Worm (Caenorhabditis elegans) whole organism, L4 larva: ENCODE data around the gene morc-1.
A peak's percentile ranks its signal among the peaks of the same experiment; 100 is the strongest.

Source experiments
- F37D6.2 ChIP-seq: sonication (generic microtip); optimal IDR thresholded peaks from 2 replicates; lab custom pipeline; 2016; ENCODE audit warnings: mild to moderate bottlenecking, missing genetic modification characterization, missing compliant biosample characterization
- nhr-25 ChIP-seq: sonication (generic microtip); optimal IDR thresholded peaks from 2 replicates; lab custom pipeline; 2017; ENCODE audit warnings: missing genetic modification characterization, mild to moderate bottlenecking, missing compliant biosample characterization, antibody characterized with exemption, moderate library complexity, borderline replicate concordance; ENCODE audit not compliant: insufficient read depth
- rbr-2 ChIP-seq: sonication (generic microtip); optimal IDR thresholded peaks from 2 replicates; lab custom pipeline; 2016; ENCODE audit warnings: missing genotype, missing genetic modification characterization, missing compliant biosample characterization
- skn-1 ChIP-seq: fragments of 150-350 bp; optimal IDR thresholded peaks from 2 replicates; lab custom pipeline; 2014; ENCODE audit warnings: missing biosample characterization, missing genetic modification characterization
- unc-39 ChIP-seq: sonication (generic microtip); optimal IDR thresholded peaks from 2 replicates; lab custom pipeline; 2017; ENCODE audit warnings: missing biosample characterization, missing genetic modification characterization
- unc-62 ChIP-seq, 3 experiments: fragments of 150-350 bp in 1 of 3; sonication (generic microtip); optimal IDR thresholded peaks in 2 of 3; peaks in 1 of 3; 1 replicate in 1 of 3; 2 replicates in 2 of 3; lab custom pipeline; 2014 to 2017; ENCODE audit warnings: missing biosample characterization in 3 of 3, missing genetic modification characterization in 3 of 3, missing genetic modification reagents in 3 of 3, missing genotype in 1 of 3

DNA sequence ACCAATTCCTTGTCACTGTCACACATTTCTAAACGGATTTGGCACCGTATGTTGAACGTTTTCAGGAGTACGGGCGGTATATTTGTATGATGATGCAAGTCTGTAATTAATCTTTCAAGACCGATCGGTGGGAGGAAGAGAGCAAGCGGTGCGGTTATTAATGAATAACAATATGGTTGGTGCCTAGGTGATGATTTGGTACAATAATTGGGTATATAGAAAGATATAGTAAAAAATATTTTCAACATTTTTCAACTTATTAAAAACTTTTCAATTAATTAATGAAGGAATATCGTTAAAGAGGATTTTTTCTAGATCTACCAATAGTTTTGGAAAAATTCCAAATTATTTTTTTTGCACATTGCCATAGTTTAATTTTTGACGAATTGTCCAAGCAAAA is 37.8 kb upstream of the morc-1 start, which contains the start of gene cnd-1:
- TF ChIP-seq nhr-25: no peak
- TF ChIP-seq skn-1 (tag; lab: Kevin White, UChicago): no peak
- TF ChIP-seq rbr-2 (tag; lab: Kevin White, UChicago): no peak
- TF ChIP-seq F37D6.2 (tag; lab: Kevin White, UChicago): no peak
- no peak for TF ChIP-seq unc-39 (tag; lab: Kevin White, UChicago)
- peak in 1 of 2 experiments; percentile 58 for TF ChIP-seq unc-62 (GFP tag; optimal IDR thresholded peaks at IDR 0.05 in 1 of 2; lab: Kevin White, UChicago)
- no peak for TF ChIP-seq unc-62 (tag; optimal IDR thresholded peaks at IDR 0.05; lab: Kevin White, UChicago)
